Worm (Caenorhabditis elegans) whole organism, L4 larva: Measurements from ENCODE around the gene W09B6.4.

ENCODE experiments used
- D1046.2 ChIP-seq: fragments of 200-800 bp; sonication (Bioruptor generic); IDR thresholded peaks from 2 replicates; pipeline ENCODE4 v1.3.6; 2022; ENCODE audit warnings: missing genetic modification characterization, missing compliant biosample characterization
- F49E8.2 ChIP-seq: sonication (generic microtip); optimal IDR thresholded peaks from 2 replicates; lab custom pipeline; 2016; ENCODE audit warnings: missing compliant biosample characterization, mild to moderate bottlenecking, missing genetic modification characterization, borderline replicate concordance
- R02D3.7 ChIP-seq: fragments of 150-350 bp; sonication (generic microtip); optimal IDR thresholded peaks from 3 replicates; lab custom pipeline; 2014; ENCODE audit warnings: missing biosample characterization, missing genetic modification characterization
- Y48G9A.11 ChIP-seq: fragments of 200-800 bp; sonication (Bioruptor generic); IDR thresholded peaks from 2 replicates; pipeline ENCODE4 v1.3.6; 2022; ENCODE audit warnings: missing genetic modification reagents, missing genetic modification characterization, missing compliant biosample characterization
- Y75B8A.6 ChIP-seq: fragments of 200-800 bp; sonication (Bioruptor generic); IDR thresholded peaks from 2 replicates; pipeline ENCODE4 v1.3.6; 2022; ENCODE audit warnings: missing genetic modification reagents, missing genetic modification characterization, missing compliant biosample characterization
- ZK337.2 ChIP-seq: fragments of 200-800 bp; sonication (Bioruptor generic); IDR thresholded peaks from 2 replicates; pipeline ENCODE4 v1.3.6; 2022; ENCODE audit warnings: missing genetic modification reagents, missing genetic modification characterization, missing compliant biosample characterization
- aha-1 ChIP-seq: fragments of 150-350 bp; peaks from one replicate; lab custom pipeline; 2014; ENCODE audit warnings: missing biosample characterization, missing genetic modification characterization
- ama-1 ChIP-seq: fragments of 150-350 bp; optimal IDR thresholded peaks from 2 replicates; lab custom pipeline; 2014; ENCODE audit warnings: inconsistent platforms, mixed read lengths
- ces-1 ChIP-seq: fragments of 150-350 bp; sonication (generic microtip); optimal IDR thresholded peaks from 4 replicates; lab custom pipeline; 2014; ENCODE audit warnings: missing biosample characterization, missing genetic modification reagents, missing genetic modification characterization
- daf-12 ChIP-seq: fragments of 150-350 bp; optimal IDR thresholded peaks from 2 replicates; lab custom pipeline; 2014; ENCODE audit warnings: missing biosample characterization, missing genetic modification reagents, missing genetic modification characterization
- daf-16 ChIP-seq, 3 experiments: sonication (generic microtip); optimal IDR thresholded peaks; 2 replicates each; lab custom pipeline; 2016 to 2017; ENCODE audit warnings: missing genetic modification characterization in 3 of 3, missing genetic modification reagents in 3 of 3, mild to moderate bottlenecking in 2 of 3, missing compliant biosample characterization in 2 of 3, missing biosample characterization in 1 of 3, moderate library complexity in 1 of 3
- dmd-6 ChIP-seq: fragments of 200-800 bp; sonication (Bioruptor generic); IDR thresholded peaks from 2 replicates; pipeline ENCODE4 v1.3.6; 2022; ENCODE audit warnings: missing genetic modification reagents, missing genetic modification characterization, missing compliant biosample characterization
- dmd-8 ChIP-seq: fragments of 200-800 bp; sonication (Bioruptor generic); IDR thresholded peaks from 2 replicates; pipeline ENCODE4 v1.3.6; 2022; ENCODE audit warnings: missing genetic modification characterization, missing compliant biosample characterization
- dmd-9 ChIP-seq: fragments of 200-800 bp; sonication (Bioruptor generic); IDR thresholded peaks from 2 replicates; pipeline ENCODE4 v1.3.6; 2022; ENCODE audit warnings: missing genetic modification reagents, missing genetic modification characterization, missing compliant biosample characterization
- hlh-30 ChIP-seq: sonication (generic microtip); optimal IDR thresholded peaks from 2 replicates; lab custom pipeline; 2017; ENCODE audit warnings: antibody characterized with exemption, mild to moderate bottlenecking, missing genetic modification characterization, missing compliant biosample characterization; ENCODE audit not compliant: insufficient read depth
- hmg-1.1 ChIP-seq: fragments of 200-800 bp; sonication (Bioruptor generic); IDR thresholded peaks from 2 replicates; pipeline ENCODE4 v1.3.6; 2022; ENCODE audit warnings: missing genetic modification reagents, missing genetic modification characterization, missing compliant biosample characterization
- jun-1 ChIP-seq: fragments of 150-350 bp; optimal IDR thresholded peaks from 2 replicates; lab custom pipeline; 2014; ENCODE audit warnings: missing biosample characterization, missing genetic modification reagents, missing genetic modification characterization
- lin-38 ChIP-seq: fragments of 200-800 bp; sonication (Bioruptor generic); IDR thresholded peaks from 2 replicates; pipeline ENCODE4 v1.3.6; 2022; ENCODE audit warnings: missing genetic modification reagents, missing genetic modification characterization, missing compliant biosample characterization
- lin-39 ChIP-seq: fragments of 150-350 bp; optimal IDR thresholded peaks from 2 replicates; lab custom pipeline; 2014; ENCODE audit warnings: missing biosample characterization, missing genetic modification reagents, missing genetic modification characterization
- madf-5 ChIP-seq, 2 experiments: fragments of 200-800 bp; sonication (Bioruptor generic); IDR thresholded peaks; 2 replicates each; pipeline ENCODE4 v1.3.6; 2022; ENCODE audit warnings: missing compliant biosample characterization in 2 of 2, missing genetic modification characterization in 2 of 2
- mdl-1 ChIP-seq, 2 experiments: fragments of 150-350 bp in 1 of 2; sonication (generic microtip) in 1 of 2; optimal IDR thresholded peaks; 2 replicates each; lab custom pipeline; 2014 to 2017; ENCODE audit warnings: missing biosample characterization in 2 of 2, missing genetic modification characterization in 2 of 2
- mep-1 ChIP-seq: fragments of 150-350 bp; sonication (generic microtip); optimal IDR thresholded peaks from 3 replicates; lab custom pipeline; 2014; ENCODE audit warnings: missing biosample characterization, missing genetic modification characterization
- nhr-102 ChIP-seq: sonication (generic microtip); optimal IDR thresholded peaks from 2 replicates; lab custom pipeline; 2016; ENCODE audit warnings: mild to moderate bottlenecking, missing genetic modification characterization, moderate library complexity, missing compliant biosample characterization
- pha-4 ChIP-seq, 2 experiments: fragments of 150-350 bp in 1 of 2; fragments of 200-800 bp in 1 of 2; sonication (Bioruptor generic) in 1 of 2; IDR thresholded peaks in 1 of 2; optimal IDR thresholded peaks in 1 of 2; 2 replicates each; pipeline versions ENCODE4 v1.3.6 to Lab custom; 2014 to 2022; ENCODE audit warnings: missing genetic modification characterization in 2 of 2, missing genetic modification reagents in 2 of 2, missing biosample characterization in 1 of 2, missing compliant biosample characterization in 1 of 2
- pqm-1 ChIP-seq: sonication (generic microtip); optimal IDR thresholded peaks from 2 replicates; lab custom pipeline; 2017; ENCODE audit warnings: missing biosample characterization, missing genetic modification characterization
- tra-1 ChIP-seq: fragments of 200-800 bp; sonication (Bioruptor generic); IDR thresholded peaks from 2 replicates; pipeline ENCODE4 v1.3.6; 2022; ENCODE audit warnings: missing genetic modification reagents, missing genetic modification characterization, missing compliant biosample characterization
- unc-39 ChIP-seq: sonication (generic microtip); optimal IDR thresholded peaks from 2 replicates; lab custom pipeline; 2017; ENCODE audit warnings: missing biosample characterization, missing genetic modification characterization
- unc-62 ChIP-seq, 3 experiments: fragments of 150-350 bp in 1 of 3; sonication (generic microtip); optimal IDR thresholded peaks in 2 of 3; peaks in 1 of 3; 1 replicate in 1 of 3; 2 replicates in 2 of 3; lab custom pipeline; 2014 to 2017; ENCODE audit warnings: missing biosample characterization in 3 of 3, missing genetic modification characterization in 3 of 3, missing genetic modification reagents in 3 of 3, missing genotype in 1 of 3
- vab-7 ChIP-seq: fragments of 200-800 bp; sonication (Bioruptor generic); IDR thresholded peaks from 2 replicates; pipeline ENCODE4 v1.3.6; 2022; ENCODE audit warnings: missing genetic modification reagents, missing genetic modification characterization, missing compliant biosample characterization
- zfp-2 ChIP-seq: sonication (generic microtip); optimal IDR thresholded peaks from 2 replicates; lab custom pipeline; 2016; ENCODE audit warnings: mild to moderate bottlenecking, missing genetic modification characterization, missing compliant biosample characterization
- zfp-3 ChIP-seq: fragments of 200-800 bp; sonication (Bioruptor generic); conservative IDR thresholded peaks from 2 replicates; pipeline ENCODE4 v1.3.6; 2022; ENCODE audit warnings: missing genetic modification reagents, missing genetic modification characterization, missing compliant biosample characterization

The W09B6.4 gene

DNA sequence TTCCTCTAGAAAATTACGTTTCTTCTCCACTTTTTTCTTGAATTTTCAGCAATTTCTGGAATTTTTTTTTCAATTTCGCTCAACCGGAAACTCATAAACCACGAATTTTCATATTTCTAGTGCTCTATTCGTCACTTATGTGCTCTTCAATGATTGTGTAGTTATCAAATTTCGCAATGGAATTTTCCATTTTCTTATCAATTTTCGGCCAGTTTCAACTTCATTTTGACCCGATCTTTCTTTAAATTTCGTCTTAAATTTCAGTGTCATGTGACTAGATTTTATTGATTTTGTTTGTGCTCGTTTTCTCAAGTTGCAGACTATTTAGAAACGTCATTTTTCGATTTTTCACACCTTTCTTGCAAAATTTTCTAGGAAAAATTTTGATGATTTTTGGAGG, 19.1 kb upstream of the W09B6.4 start (continued):
- TF ChIP-seq ces-1 (no peak), daf-16 (GFP tag; optimal IDR thresholded peaks at IDR 0.05; lab: Kevin White, UChicago) (no peak), daf-16 (tag; optimal IDR thresholded peaks at IDR 0.05; lab: Kevin White, UChicago) (peak; percentile 42)

DNA sequence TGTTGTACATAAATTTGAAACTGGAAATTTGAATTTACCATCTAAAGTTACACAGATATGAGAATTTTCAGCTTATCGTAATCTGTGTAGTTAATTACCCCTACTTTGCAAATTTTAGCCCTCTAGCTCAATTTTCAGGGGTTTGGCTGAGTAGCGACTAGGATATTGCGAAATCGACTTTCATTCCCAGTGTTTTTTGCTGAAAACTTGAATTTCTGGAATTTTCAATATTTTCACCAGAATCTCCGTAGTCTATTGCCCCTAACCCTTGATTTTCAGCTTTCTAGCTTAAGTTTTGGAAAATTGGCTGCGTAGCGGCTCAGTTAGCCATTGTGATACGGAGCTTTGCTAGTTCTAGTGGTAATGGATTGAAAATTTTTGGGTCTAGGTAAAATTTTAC, 16.5 kb upstream of the W09B6.4 start:
- TF ChIP-seq aha-1, result peak; percentile 77
- peak; percentile 59 for TF ChIP-seq zfp-2 (tag; lab: Kevin White, UChicago)
- no peak for TF ChIP-seq Y75B8A.6

DNA sequence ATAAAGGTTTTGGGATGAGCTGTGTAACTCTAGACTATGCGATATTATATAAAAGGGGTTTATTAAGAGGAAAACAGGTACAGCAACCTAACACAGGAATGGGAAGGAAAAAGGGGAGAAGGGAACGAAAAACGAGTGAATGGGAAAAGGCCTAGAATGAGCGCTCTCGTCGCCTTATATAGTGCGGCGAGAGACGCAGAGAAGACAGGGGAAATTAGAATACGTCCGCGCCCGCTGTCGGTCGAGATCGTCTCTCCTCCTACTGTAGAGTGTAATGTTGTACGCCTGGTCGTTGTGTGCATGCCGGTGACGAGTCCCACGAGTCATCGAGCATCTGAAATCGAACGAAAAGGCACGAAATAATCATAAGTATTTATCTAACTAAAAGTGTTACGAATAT, 12.7 kb upstream of the W09B6.4 start:
- TF ChIP-seq R02D3.7 (tag; lab: Kevin White, UChicago) (no peak), hmg-1.1 (GFP tag; lab: Robert Waterston, UW) (no peak), dmd-9 (GFP tag; lab: Robert Waterston, UW) (no peak), Y48G9A.11 (GFP tag; lab: Robert Waterston, UW) (peak; percentile 8; the same call in 1 of the 2 replicates), jun-1 (tag; lab: Kevin White, UChicago) (no peak), nhr-102 (tag; lab: Kevin White, UChicago) (no peak), lin-38 (GFP tag; lab: Robert Waterston, UW) (peak; percentile 55), unc-39 (tag; lab: Kevin White, UChicago) (no peak), daf-12 (tag; lab: Kevin White, UChicago) (no peak), lin-39 (tag; lab: Kevin White, UChicago) (no peak), F49E8.2 (tag; lab: Kevin White, UChicago) (no peak), mdl-1 (tag; optimal IDR thresholded peaks at IDR 0.05; lab: Kevin White, UChicago) (no peak), ZK337.2 (no peak), dmd-8 (no peak)

- TF ChIP-seq mep-1 (tag; lab: Kevin White, UChicago), result peak; percentile 25
- TF ChIP-seq ama-1 (lab: Kevin White, UChicago), result peak; percentile 30
- no peak for TF ChIP-seq vab-7
- peak; percentile 58; the same call in 1 of the 2 replicates for TF ChIP-seq D1046.2 (GFP tag; lab: Robert Waterston, UW)
- TF ChIP-seq pqm-1 (tag; lab: Kevin White, UChicago), result no peak
- peak; percentile 43; the same call in 1 of the 2 replicates for TF ChIP-seq dmd-6
- peak in 1 of 2 experiments; percentile 24; a peak in 1 of 4 replicates for TF ChIP-seq madf-5 (GFP tag; IDR thresholded peaks at IDR 0.05; lab: Robert Waterston, UW)
- peak; percentile 54; the same call in 1 of the 2 replicates for TF ChIP-seq tra-1 (GFP tag; lab: Robert Waterston, UW)
- peak; percentile 59; the same call in 1 of the 2 replicates for TF ChIP-seq zfp-3 (GFP tag; lab: Robert Waterston, UW)
- TF ChIP-seq lin-38 (GFP tag; lab: Robert Waterston, UW), result peak; percentile 19; the same call in 1 of the 2 replicates
Observed at ce11 chrII:1152732-1153131, 12.1 kb upstream of the W09B6.4 start.

DNA sequence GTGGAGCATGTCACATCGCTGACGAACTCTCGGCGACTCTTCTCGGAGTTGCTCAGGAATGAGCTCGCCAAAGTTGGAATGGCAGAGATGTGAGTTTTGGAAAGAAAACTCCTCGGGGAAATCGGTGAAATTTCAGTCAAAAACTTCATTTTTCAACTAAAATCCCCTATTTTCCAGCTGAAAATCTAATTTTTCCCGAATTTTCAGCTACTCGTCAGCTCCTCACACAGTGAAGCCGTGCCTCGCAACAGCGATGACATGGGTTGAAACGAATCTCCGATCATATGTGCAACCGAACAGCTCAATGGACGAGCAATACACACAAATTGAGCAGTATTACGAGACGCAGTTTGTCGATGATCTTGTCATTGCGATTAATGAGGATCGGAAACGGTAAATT, 11.2 kb upstream of the W09B6.4 start:
- TF ChIP-seq hlh-30 (no peak), pha-4 (GFP tag; IDR thresholded peaks at IDR 0.05; lab: Robert Waterston, UW) (0 out of 2 replicates have a peak, but pooled peaks have one; percentile 21), pha-4 (tag; optimal IDR thresholded peaks at IDR 0.05; lab: Kevin White, UChicago) (no peak), aha-1 (peak; percentile 75), unc-62 (GFP tag; optimal IDR thresholded peaks at IDR 0.05 in 1 of 2; lab: Kevin White, UChicago) (peak in 1 of 2 experiments; percentile 64), unc-62 (tag; optimal IDR thresholded peaks at IDR 0.05; lab: Kevin White, UChicago) (no peak)
